Worm (Caenorhabditis elegans): ENCODE results near the gene smc-4.
A peak's percentile ranks its signal among the peaks of the same experiment; 100 is the strongest.

Gene smc-4

DNA sequence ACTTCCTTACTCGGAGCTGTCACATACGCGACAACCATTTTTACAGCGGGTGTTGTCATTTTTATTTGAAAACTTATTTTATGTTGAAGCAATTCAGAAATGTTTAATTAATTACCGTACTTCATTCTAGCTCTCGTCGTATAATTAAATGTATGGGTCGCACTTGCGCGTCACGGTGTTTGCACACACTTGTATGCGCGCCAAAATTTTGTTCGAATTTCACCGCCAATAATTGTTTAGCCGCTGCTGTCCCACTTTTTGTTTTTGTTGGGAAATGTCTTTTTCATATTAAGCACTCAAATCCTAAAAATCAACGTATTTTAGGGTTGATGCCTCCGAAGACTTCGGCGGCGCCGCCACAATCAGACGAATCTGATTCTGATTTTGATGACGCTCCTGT lies at the start of gene smc-4, which contains the start of gene F35G12.7:
Gene smc-4 (plus strand): TSS at position 325 of the 400 bp plus-strand sequence.
Gene F35G12.7 (minus strand): TSS at position 154 of the 400 bp plus-strand sequence.
- TF ChIP-seq nhr-77 (tag; optimal IDR thresholded peaks at IDR 0.05) (no peak), ZK546.5 (tag; optimal IDR thresholded peaks at IDR 0.05) (no peak), fos-1 (tag; optimal IDR thresholded peaks at IDR 0.05) (peak; percentile 31), C34F6.9 (tag; optimal IDR thresholded peaks at IDR 0.05) (peak; percentile 69), nhr-21 (tag; optimal IDR thresholded peaks at IDR 0.05) (peak; percentile 29), nhr-11 (tag; optimal IDR thresholded peaks at IDR 0.05) (no peak), F13H6.1 (tag; optimal IDR thresholded peaks at IDR 0.05) (peak; percentile 33), nhr-129 (tag; optimal IDR thresholded peaks at IDR 0.05) (peak; percentile 69), nhr-237 (tag; optimal IDR thresholded peaks at IDR 0.05) (no peak), gmeb-1 (tag; optimal IDR thresholded peaks at IDR 0.05) (peak; percentile 81), lsy-2 (tag; optimal IDR thresholded peaks at IDR 0.05) (peak; percentile 80 to 95), lin-11 (tag; optimal IDR thresholded peaks at IDR 0.05) (peak; percentile 38), snpc-4 (tag; optimal IDR thresholded peaks at IDR 0.05) (no peak), sma-3 (GFP tag; optimal IDR thresholded peaks at IDR 0.05) (peak; percentile 7), sma-9 (GFP tag; optimal IDR thresholded peaks at IDR 0.05) (peak; percentile 54), sma-9 (tag; optimal IDR thresholded peaks at IDR 0.05) (no peak), unc-55 (GFP tag; optimal IDR thresholded peaks at IDR 0.05) (peak; percentile 72), nhr-12 (tag; optimal IDR thresholded peaks at IDR 0.05) (no peak), elt-3 (tag; optimal IDR thresholded peaks at IDR 0.05) (no peak), ztf-11 (tag; optimal IDR thresholded peaks at IDR 0.05) (no peak), ceh-82 (tag; optimal IDR thresholded peaks at IDR 0.05) (no peak), crh-2 (tag; optimal IDR thresholded peaks at IDR 0.05) (peak; percentile 37), ama-1 (optimal IDR thresholded peaks at IDR 0.05) (no peak), lin-13 (GFP tag; optimal IDR thresholded peaks at IDR 0.05) (no peak)

DNA sequence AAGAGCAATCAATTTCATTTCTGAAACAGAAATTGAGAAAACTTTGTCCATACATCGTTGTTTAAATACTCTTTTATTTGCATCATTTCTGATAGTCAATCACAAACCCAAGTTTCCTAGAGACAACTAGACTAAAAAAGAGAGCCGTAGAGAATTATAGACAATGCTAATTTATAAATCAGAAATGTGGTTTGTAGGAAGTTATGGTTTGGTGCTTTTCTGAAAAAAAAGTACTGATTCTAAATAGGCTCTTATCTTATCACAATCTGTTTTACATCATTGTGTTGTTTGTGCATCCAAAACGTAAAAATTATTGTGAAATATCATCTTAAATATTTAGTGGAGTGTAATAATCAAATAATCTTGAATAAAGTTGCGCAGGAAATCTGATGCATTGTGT lies 46.7 kb upstream of the smc-4 start, which contains the start of gene ugt-62:
Gene ugt-62 (minus strand): TSS at position 20 of the 400 bp plus-strand sequence.
- TF ChIP-seq blmp-1 (tag; optimal IDR thresholded peaks at IDR 0.05; ENCODE audit: insufficient read depth) (no peak), nhr-12 (tag; optimal IDR thresholded peaks at IDR 0.05) (no peak), zag-1 (tag; optimal IDR thresholded peaks at IDR 0.05) (no peak), nhr-10 (tag; optimal IDR thresholded peaks at IDR 0.05) (no peak), dmd-4 (tag; optimal IDR thresholded peaks at IDR 0.05) (no peak), skn-1 (tag; optimal IDR thresholded peaks at IDR 0.05) (no peak), nhr-77 (tag; optimal IDR thresholded peaks at IDR 0.05) (no peak), fos-1 (tag; optimal IDR thresholded peaks at IDR 0.05) (peak; percentile 70), nhr-129 (tag; optimal IDR thresholded peaks at IDR 0.05) (peak; percentile 38), crh-2 (tag; optimal IDR thresholded peaks at IDR 0.05) (peak; percentile 58), sma-9 (GFP tag; optimal IDR thresholded peaks at IDR 0.05) (peak; percentile 40), sma-9 (tag; optimal IDR thresholded peaks at IDR 0.05) (no peak), lsy-2 (tag; optimal IDR thresholded peaks at IDR 0.05) (no peak)

DNA sequence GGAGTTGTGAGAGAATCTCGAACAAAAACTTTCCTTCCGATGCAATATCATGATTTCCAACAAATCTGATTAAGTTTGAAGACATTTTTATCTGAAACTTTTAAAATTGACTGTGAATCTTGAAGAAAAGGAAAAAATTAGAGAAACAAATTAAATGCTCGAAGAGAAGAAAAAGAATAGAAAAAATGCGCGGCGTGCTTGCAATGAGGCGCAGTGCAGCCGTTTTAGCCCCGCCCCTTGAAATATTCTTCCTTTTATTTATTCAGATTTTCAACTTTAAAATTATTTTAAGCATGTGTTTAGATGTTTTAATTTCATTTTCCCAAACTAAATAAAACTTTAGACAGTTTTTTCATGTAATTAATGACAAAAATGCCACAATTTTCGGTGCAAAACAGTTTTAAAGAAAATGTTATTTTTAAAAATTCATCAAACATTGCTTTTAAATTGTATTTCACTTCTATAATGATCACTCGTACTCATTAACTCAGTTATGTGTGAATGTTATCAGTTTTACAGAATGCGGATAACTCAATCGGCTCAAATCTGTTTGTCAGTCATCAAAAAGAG lies 44.9 kb upstream of the smc-4 start, which contains the start of the genes mrps-34 and cisd-3.1:
Gene mrps-34 (minus strand): TSS at position 91 of the 570 bp plus-strand sequence.
Gene cisd-3.1 (plus strand): TSS at position 520 of the 570 bp plus-strand sequence.
- peak in 1 of 2 experiments; percentile 18 for TF ChIP-seq lsy-2 (tag; optimal IDR thresholded peaks at IDR 0.05)
- peak; percentile 42 for TF ChIP-seq gmeb-1 (tag; optimal IDR thresholded peaks at IDR 0.05)
- TF ChIP-seq unc-55 (GFP tag; optimal IDR thresholded peaks at IDR 0.05), result peak; percentile 41
- no peak for TF ChIP-seq nhr-237 (tag; optimal IDR thresholded peaks at IDR 0.05)
- TF ChIP-seq F13H6.1 (tag; optimal IDR thresholded peaks at IDR 0.05), result peak; percentile 4
- TF ChIP-seq nhr-23 (tag; optimal IDR thresholded peaks at IDR 0.05), result no peak
- TF ChIP-seq ceh-16 (tag; optimal IDR thresholded peaks at IDR 0.05), result no peak
- TF ChIP-seq nhr-77 (tag; optimal IDR thresholded peaks at IDR 0.05), result no peak
- no peak for TF ChIP-seq nhr-129 (tag; optimal IDR thresholded peaks at IDR 0.05)
- no peak for TF ChIP-seq sma-3 (GFP tag; optimal IDR thresholded peaks at IDR 0.05)
- TF ChIP-seq sem-4 (tag; optimal IDR thresholded peaks at IDR 0.05), result no peak
- TF ChIP-seq lin-39 (tag; optimal IDR thresholded peaks at IDR 0.05), result no peak
- no peak for TF ChIP-seq dmd-4 (tag; optimal IDR thresholded peaks at IDR 0.05)
- TF ChIP-seq mab-5 (tag; optimal IDR thresholded peaks at IDR 0.05), result no peak
- TF ChIP-seq nhr-21 (tag; optimal IDR thresholded peaks at IDR 0.05), result no peak
- TF ChIP-seq Y55F3AM.14 (GFP tag; optimal IDR thresholded peaks at IDR 0.05), result no peak
- peak; percentile 4 for TF ChIP-seq crh-2 (tag; optimal IDR thresholded peaks at IDR 0.05)
- no peak for TF ChIP-seq zag-1 (tag; optimal IDR thresholded peaks at IDR 0.05)
- TF ChIP-seq lin-11 (tag; optimal IDR thresholded peaks at IDR 0.05), result no peak
- no peak for TF ChIP-seq egl-27 (tag; optimal IDR thresholded peaks at IDR 0.05)
- no peak for TF ChIP-seq lin-13 (GFP tag; optimal IDR thresholded peaks at IDR 0.05)
